Worm (Caenorhabditis elegans) whole organism, L4/young adult: ENCODE measurements around the gene Y66D12A.10.

Experiments used
- dao-5 ChIP-seq: sonication (generic microtip); optimal IDR thresholded peaks from 2 replicates; lab custom pipeline; 2016; ENCODE audit warnings: missing genotype, missing genetic modification characterization, moderate library complexity, missing compliant biosample characterization
- him-1 ChIP-seq: sonication (generic microtip); optimal IDR thresholded peaks from 2 replicates; lab custom pipeline; 2016; ENCODE audit warnings: missing genotype, missing genetic modification reagents, missing genetic modification characterization, missing compliant biosample characterization

DNA sequence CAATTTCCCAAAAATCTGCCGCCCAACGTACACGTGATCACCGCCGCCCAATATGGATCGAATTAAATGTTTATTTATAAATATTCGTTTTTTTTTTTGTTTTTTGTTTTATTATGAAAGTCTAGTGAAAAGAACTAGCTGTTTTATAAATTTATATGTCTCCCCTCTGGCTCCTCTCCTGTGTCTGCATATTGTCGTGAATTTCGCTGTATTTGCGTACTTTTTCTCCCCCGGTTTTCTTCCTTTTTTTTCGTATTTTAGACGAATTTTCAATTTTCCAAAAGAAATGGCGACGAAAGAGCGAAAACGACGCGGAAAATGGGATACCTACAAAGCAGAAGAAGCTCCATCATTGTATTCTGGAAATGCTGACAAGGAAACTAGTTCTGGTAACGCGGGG, 39.3 kb upstream of the Y66D12A.10 start, which contains the start of gene xpb-1:
- no peak for TF ChIP-seq him-1 (tag; lab: Kevin White, UChicago)
- no peak for TF ChIP-seq dao-5 (tag; lab: Kevin White, UChicago)
